Worm (Caenorhabditis elegans) whole organism, late embryonic: ENCODE results near the gene F21A3.2.

Source experiments
- ahr-1 ChIP-seq: sonication (generic microtip); optimal IDR thresholded peaks from 2 replicates; lab custom pipeline; 2016; ENCODE audit warnings: missing genetic modification characterization, missing compliant biosample characterization
- ceh-48 ChIP-seq: sonication (generic microtip); optimal IDR thresholded peaks from 2 replicates; lab custom pipeline; 2016; ENCODE audit warnings: missing genetic modification characterization, inconsistent platforms, missing compliant biosample characterization
- ceh-9 ChIP-seq: sonication (generic microtip); optimal IDR thresholded peaks from 2 replicates; lab custom pipeline; 2016; ENCODE audit warnings: mild to moderate bottlenecking, missing genetic modification characterization, inconsistent platforms, missing compliant biosample characterization
- nfya-1 ChIP-seq: sonication (generic microtip); optimal IDR thresholded peaks from 2 replicates; lab custom pipeline; 2017; ENCODE audit warnings: missing genetic modification characterization, mild to moderate bottlenecking, missing compliant biosample characterization, antibody characterized with exemption, moderate library complexity
- nhr-11 ChIP-seq: fragments of 150-350 bp; optimal IDR thresholded peaks from 2 replicates; lab custom pipeline; 2014; ENCODE audit warnings: missing biosample characterization, missing genetic modification characterization
- pros-1 ChIP-seq: fragments of 150-350 bp; optimal IDR thresholded peaks from 2 replicates; lab custom pipeline; 2014; ENCODE audit warnings: missing biosample characterization, missing genetic modification reagents, missing genetic modification characterization
- syd-9 ChIP-seq: sonication (generic microtip); optimal IDR thresholded peaks from 2 replicates; lab custom pipeline; 2016; ENCODE audit warnings: mild to moderate bottlenecking, missing genetic modification characterization, moderate library complexity, missing compliant biosample characterization
- tbx-2 ChIP-seq: sonication (generic microtip); optimal IDR thresholded peaks from 2 replicates; lab custom pipeline; 2016; ENCODE audit warnings: missing genetic modification characterization, missing compliant biosample characterization
- unc-86 ChIP-seq: sonication (generic microtip); optimal IDR thresholded peaks from 2 replicates; lab custom pipeline; 2016; ENCODE audit warnings: missing genetic modification characterization, missing compliant biosample characterization

DNA sequence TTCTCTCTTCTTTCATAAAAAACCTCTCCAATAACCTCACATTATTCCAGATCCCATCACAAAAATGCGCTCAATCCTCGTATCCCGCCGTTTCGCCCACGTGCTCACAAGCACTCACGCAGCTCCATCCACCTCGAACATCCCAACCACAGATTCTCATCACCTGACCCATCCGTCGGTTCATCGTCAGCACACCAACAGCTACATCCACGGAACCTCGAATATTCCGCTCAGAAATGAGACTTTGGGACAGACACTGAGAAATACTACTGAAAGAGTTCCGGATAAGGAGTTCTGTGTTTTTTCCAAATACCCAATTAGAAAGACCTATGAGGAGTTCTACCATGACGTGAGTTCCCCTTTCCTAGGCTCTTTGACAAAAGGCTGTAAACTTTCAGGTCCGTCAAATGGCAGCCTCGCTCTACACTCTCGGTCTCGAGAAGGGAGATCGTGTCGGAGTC, 33.6 kb upstream of the F21A3.2 start, which contains the start of gene acs-2:
- TF ChIP-seq pros-1 (tag; lab: Kevin White, UChicago) (no peak), unc-86 (tag; lab: Kevin White, UChicago) (no peak), ceh-48 (tag; lab: Kevin White, UChicago) (no peak), ahr-1 (tag; lab: Kevin White, UChicago) (no peak), nhr-11 (tag; lab: Kevin White, UChicago) (no peak), nfya-1 (no peak), tbx-2 (tag; lab: Kevin White, UChicago) (no peak), syd-9 (tag; lab: Kevin White, UChicago) (no peak), ceh-9 (no peak)
